Worm (Caenorhabditis elegans) whole organism, young adult: Measurements from ENCODE around the gene C05C10.3.

Experiments
- C06A6.2 ChIP-seq: fragments of 200-800 bp; sonication (Bioruptor generic); conservative IDR thresholded peaks from 2 replicates; pipeline ENCODE4 v1.3.6; 2022; ENCODE audit warnings: missing genetic modification characterization, missing compliant biosample characterization
- F37B4.10 ChIP-seq: fragments of 200-800 bp; sonication (Bioruptor generic); IDR thresholded peaks from 2 replicates; pipeline ENCODE4 v1.3.6; 2022; ENCODE audit warnings: missing genetic modification characterization, missing compliant biosample characterization
- T26A5.8 ChIP-seq: sonication (generic microtip); optimal IDR thresholded peaks from 2 replicates; lab custom pipeline; 2016; ENCODE audit warnings: missing genetic modification characterization, missing compliant biosample characterization
- ZK185.1 ChIP-seq: sonication (generic microtip); optimal IDR thresholded peaks from 2 replicates; lab custom pipeline; 2016; ENCODE audit warnings: mild to moderate bottlenecking, missing genetic modification characterization, missing compliant biosample characterization; ENCODE audit not compliant: poor library complexity, severe bottlenecking
- bed-2 ChIP-seq: fragments of 200-800 bp; sonication (Bioruptor generic); IDR thresholded peaks from 2 replicates; pipeline ENCODE4 v1.3.6; 2022; ENCODE audit warnings: missing genetic modification reagents, missing genetic modification characterization, missing compliant biosample characterization
- egl-18 ChIP-seq: fragments of 200-800 bp; sonication (Bioruptor generic); IDR thresholded peaks from 2 replicates; pipeline ENCODE4 v1.3.6; 2022; ENCODE audit warnings: missing genetic modification reagents, missing genetic modification characterization, missing compliant biosample characterization
- egl-44 ChIP-seq: fragments of 200-800 bp; sonication (Bioruptor generic); IDR thresholded peaks from 2 replicates; pipeline ENCODE4 v1.3.6; 2022; ENCODE audit warnings: missing genetic modification reagents, missing genetic modification characterization, missing compliant biosample characterization
- him-1 ChIP-seq: sonication (generic microtip); optimal IDR thresholded peaks from 2 replicates; lab custom pipeline; 2016; ENCODE audit warnings: missing genotype, missing genetic modification reagents, missing genetic modification characterization, missing compliant biosample characterization
- lin-54 ChIP-seq: fragments of 200-800 bp; sonication (Bioruptor generic); optimal IDR thresholded peaks from 2 replicates; lab custom pipeline; 2018; ENCODE audit warnings: mild to moderate bottlenecking, missing genetic modification characterization, missing compliant biosample characterization
- sea-2 ChIP-seq: fragments of 200-800 bp; sonication (Bioruptor generic); IDR thresholded peaks from 2 replicates; pipeline ENCODE4 v1.3.6; 2022; ENCODE audit warnings: missing genetic modification characterization, missing compliant biosample characterization
- snpc-4 ChIP-seq, 5 experiments: fragments of 150-350 bp in 1 of 5; sonication (generic microtip) in 4 of 5; optimal IDR thresholded peaks; 2 replicates each; lab custom pipeline; 2014 to 2018; ENCODE audit warnings: missing genetic modification characterization in 5 of 5, missing biosample characterization in 3 of 5, antibody characterized with exemption in 2 of 5, mild to moderate bottlenecking in 2 of 5, missing compliant biosample characterization in 2 of 5, missing genotype in 2 of 5, moderate library complexity in 2 of 5, missing genetic modification reagents in 1 of 5
- unc-62 ChIP-seq: fragments of 150-350 bp; optimal IDR thresholded peaks from 2 replicates; lab custom pipeline; 2014; ENCODE audit warnings: missing biosample characterization, missing genetic modification reagents, missing genetic modification characterization
- ztf-25 ChIP-seq: fragments of 200-800 bp; sonication (Bioruptor generic); IDR thresholded peaks from 2 replicates; pipeline ENCODE4 v1.3.6; 2022; ENCODE audit warnings: missing genetic modification reagents, missing genetic modification characterization, missing compliant biosample characterization
- ztf-26 ChIP-seq: sonication (generic microtip); optimal IDR thresholded peaks from 2 replicates; lab custom pipeline; 2017; ENCODE audit warnings: missing genetic modification characterization, missing compliant biosample characterization

- TF ChIP-seq bed-2, result no peak
- peak; percentile 34 for TF ChIP-seq ZK185.1 (tag; lab: Kevin White, UChicago)
- no peak for TF ChIP-seq sea-2 (GFP tag; lab: Robert Waterston, UW)
- TF ChIP-seq F37B4.10 (GFP tag; lab: Robert Waterston, UW), result no peak
- TF ChIP-seq C06A6.2 (GFP tag; lab: Robert Waterston, UW), result peak; percentile 65; the same call in 1 of the 2 replicates
- peak; percentile 40 for TF ChIP-seq lin-54 (GFP tag; lab: Kevin White, UChicago)
- no peak for TF ChIP-seq T26A5.8
- no peak for TF ChIP-seq snpc-4 (GFP tag; optimal IDR thresholded peaks at IDR 0.05; lab: Kevin White, UChicago)
- peak in 2 of 4 experiments; percentile 19 to 38 for TF ChIP-seq snpc-4 (tag; optimal IDR thresholded peaks at IDR 0.05; lab: Kevin White, UChicago)
- TF ChIP-seq ztf-26 (tag; lab: Kevin White, UChicago), result peak; percentile 69
- no peak for TF ChIP-seq unc-62
- no peak for TF ChIP-seq ztf-25
- no peak for TF ChIP-seq egl-18 (GFP tag; lab: Robert Waterston, UW)
- no peak for TF ChIP-seq him-1 (tag; lab: Kevin White, UChicago)
- TF ChIP-seq egl-44, result no peak
Measured at ce11 chrII:9937611-9938010, 918 bp upstream of the C05C10.3 start.
